Worm (Caenorhabditis elegans) whole organism, late embryonic: ENCODE measurements around the gene F52D2.6.

Experiments used
- C08G9.2 ChIP-seq: sonication (generic microtip); optimal IDR thresholded peaks from 2 replicates; lab custom pipeline; 2016; ENCODE audit warnings: mild to moderate bottlenecking, missing genetic modification characterization, moderate library complexity, missing compliant biosample characterization
- C38D4.7 ChIP-seq: fragments of 200-800 bp; sonication (Bioruptor generic); optimal IDR thresholded peaks from 2 replicates; lab custom pipeline; 2018; ENCODE audit warnings: mild to moderate bottlenecking, missing genetic modification characterization, moderate library complexity, missing compliant biosample characterization
- K02D7.2 ChIP-seq: sonication (generic microtip); optimal IDR thresholded peaks from 2 replicates; lab custom pipeline; 2017; ENCODE audit warnings: mild to moderate bottlenecking, missing genetic modification characterization, missing compliant biosample characterization
- K09A11.1 ChIP-seq: sonication (generic microtip); optimal IDR thresholded peaks from 2 replicates; lab custom pipeline; 2017; ENCODE audit warnings: antibody characterized with exemption, mild to moderate bottlenecking, missing genetic modification characterization, missing compliant biosample characterization; ENCODE audit not compliant: insufficient read depth
- T23F11.4 ChIP-seq: fragments of 200-800 bp; sonication (Bioruptor generic); optimal IDR thresholded peaks from 2 replicates; lab custom pipeline; 2018; ENCODE audit warnings: mild to moderate bottlenecking, missing genetic modification characterization, missing compliant biosample characterization
- Y22D7AL.16 ChIP-seq: sonication (generic microtip); optimal IDR thresholded peaks from 2 replicates; lab custom pipeline; 2016; ENCODE audit warnings: missing genetic modification characterization, missing compliant biosample characterization
- ahr-1 ChIP-seq: sonication (generic microtip); optimal IDR thresholded peaks from 2 replicates; lab custom pipeline; 2016; ENCODE audit warnings: missing genetic modification characterization, missing compliant biosample characterization
- ama-1 ChIP-seq: fragments of 150-350 bp; optimal IDR thresholded peaks from 2 replicates; lab custom pipeline; 2014
- ceh-18 ChIP-seq: sonication (generic microtip); optimal IDR thresholded peaks from 2 replicates; lab custom pipeline; 2016; ENCODE audit warnings: missing genetic modification characterization, missing compliant biosample characterization
- ceh-2 ChIP-seq: sonication (generic microtip); optimal IDR thresholded peaks from 2 replicates; lab custom pipeline; 2016; ENCODE audit warnings: missing genotype, missing genetic modification characterization, missing compliant biosample characterization
- ceh-30 ChIP-seq: fragments of 150-350 bp; optimal IDR thresholded peaks from 2 replicates; lab custom pipeline; 2014; ENCODE audit warnings: missing biosample characterization, missing genetic modification characterization
- ceh-31 ChIP-seq: sonication (generic microtip); optimal IDR thresholded peaks from 2 replicates; lab custom pipeline; 2016; ENCODE audit warnings: missing genetic modification characterization, missing compliant biosample characterization
- ceh-45 ChIP-seq: fragments of 200-800 bp; sonication (Bioruptor generic); IDR thresholded peaks from 2 replicates; pipeline ENCODE4 v1.3.6; 2022; ENCODE audit warnings: missing genetic modification reagents, missing genetic modification characterization, missing compliant biosample characterization
- ceh-48 ChIP-seq: sonication (generic microtip); optimal IDR thresholded peaks from 2 replicates; lab custom pipeline; 2016; ENCODE audit warnings: missing genetic modification characterization, inconsistent platforms, missing compliant biosample characterization
- ceh-6 ChIP-seq: fragments of 200-800 bp; sonication (Bioruptor generic); optimal IDR thresholded peaks from 2 replicates; lab custom pipeline; 2018; ENCODE audit warnings: mild to moderate bottlenecking, missing genetic modification characterization, missing compliant biosample characterization
- ceh-9 ChIP-seq: sonication (generic microtip); optimal IDR thresholded peaks from 2 replicates; lab custom pipeline; 2016; ENCODE audit warnings: mild to moderate bottlenecking, missing genetic modification characterization, inconsistent platforms, missing compliant biosample characterization
- che-1 ChIP-seq: sonication (generic microtip); optimal IDR thresholded peaks from 2 replicates; lab custom pipeline; 2016; ENCODE audit warnings: mild to moderate bottlenecking, missing genetic modification characterization, missing compliant biosample characterization
- dmd-4 ChIP-seq: sonication (generic microtip); optimal IDR thresholded peaks from 2 replicates; lab custom pipeline; 2016; ENCODE audit warnings: borderline replicate concordance, missing genetic modification characterization, missing compliant biosample characterization
- elt-2 ChIP-seq: sonication (generic microtip); optimal IDR thresholded peaks from 2 replicates; lab custom pipeline; 2016; ENCODE audit warnings: missing genetic modification reagents, missing genetic modification characterization, missing compliant biosample characterization
- elt-4 ChIP-seq: sonication (generic microtip); optimal IDR thresholded peaks from 2 replicates; lab custom pipeline; 2016; ENCODE audit warnings: missing genetic modification characterization, missing compliant biosample characterization
- ets-4 ChIP-seq: sonication (generic microtip); optimal IDR thresholded peaks from 2 replicates; lab custom pipeline; 2016; ENCODE audit warnings: missing genetic modification characterization, missing compliant biosample characterization
- eyg-1 ChIP-seq: sonication (generic microtip); optimal IDR thresholded peaks from 2 replicates; lab custom pipeline; 2016; ENCODE audit warnings: missing genotype, missing genetic modification characterization, missing compliant biosample characterization
- fax-1 ChIP-seq: sonication (generic microtip); optimal IDR thresholded peaks from 2 replicates; lab custom pipeline; 2016; ENCODE audit warnings: missing genotype, missing genetic modification characterization, missing compliant biosample characterization
- fkh-10 ChIP-seq: fragments of 150-350 bp; optimal IDR thresholded peaks from 2 replicates; lab custom pipeline; 2014; ENCODE audit warnings: missing biosample characterization, missing genetic modification reagents, missing genetic modification characterization
- fkh-6 ChIP-seq: sonication (generic microtip); optimal IDR thresholded peaks from 2 replicates; lab custom pipeline; 2016; ENCODE audit warnings: missing genetic modification characterization, missing compliant biosample characterization
- gmeb-2 ChIP-seq: sonication (generic microtip); optimal IDR thresholded peaks from 2 replicates; lab custom pipeline; 2016; ENCODE audit warnings: missing genetic modification characterization, inconsistent platforms, missing compliant biosample characterization
- hlh-13 ChIP-seq: fragments of 200-800 bp; sonication (Bioruptor generic); optimal IDR thresholded peaks from 2 replicates; lab custom pipeline; 2018; ENCODE audit warnings: mild to moderate bottlenecking, missing genetic modification characterization, missing compliant biosample characterization
- hlh-30 ChIP-seq: sonication (generic microtip); optimal IDR thresholded peaks from 2 replicates; lab custom pipeline; 2017; ENCODE audit warnings: antibody characterized with exemption, missing genetic modification characterization, missing compliant biosample characterization; ENCODE audit not compliant: insufficient read depth
- madf-2 ChIP-seq: sonication (generic microtip); optimal IDR thresholded peaks from 2 replicates; lab custom pipeline; 2017; ENCODE audit warnings: missing genetic modification characterization, missing compliant biosample characterization
- nfya-1 ChIP-seq: sonication (generic microtip); optimal IDR thresholded peaks from 2 replicates; lab custom pipeline; 2017; ENCODE audit warnings: missing genetic modification characterization, mild to moderate bottlenecking, missing compliant biosample characterization, antibody characterized with exemption, moderate library complexity
- npax-4 ChIP-seq: sonication (generic microtip); optimal IDR thresholded peaks from 2 replicates; lab custom pipeline; 2016; ENCODE audit warnings: missing genetic modification characterization, missing compliant biosample characterization
- pat-9 ChIP-seq: fragments of 200-800 bp; sonication (Bioruptor generic); optimal IDR thresholded peaks from 2 replicates; lab custom pipeline; 2018; ENCODE audit warnings: mild to moderate bottlenecking, missing genetic modification characterization, moderate library complexity, missing compliant biosample characterization
- pax-1 ChIP-seq: fragments of 150-350 bp; optimal IDR thresholded peaks from 2 replicates; lab custom pipeline; 2014; ENCODE audit warnings: missing biosample characterization, missing genetic modification characterization
- pros-1 ChIP-seq: fragments of 150-350 bp; optimal IDR thresholded peaks from 2 replicates; lab custom pipeline; 2014; ENCODE audit warnings: missing biosample characterization, missing genetic modification reagents, missing genetic modification characterization
- ref-2 ChIP-seq: sonication (generic microtip); optimal IDR thresholded peaks from 2 replicates; lab custom pipeline; 2016; ENCODE audit warnings: missing genetic modification characterization, missing compliant biosample characterization
- rnt-1 ChIP-seq: sonication (generic microtip); optimal IDR thresholded peaks from 2 replicates; lab custom pipeline; 2016; ENCODE audit warnings: missing genetic modification characterization, missing compliant biosample characterization
- sox-4 ChIP-seq: sonication (generic microtip); optimal IDR thresholded peaks from 2 replicates; lab custom pipeline; 2017; ENCODE audit warnings: mild to moderate bottlenecking, missing genetic modification characterization, inconsistent platforms, missing compliant biosample characterization
- tbx-2 ChIP-seq: sonication (generic microtip); optimal IDR thresholded peaks from 2 replicates; lab custom pipeline; 2016; ENCODE audit warnings: missing genetic modification characterization, missing compliant biosample characterization
- tbx-7 ChIP-seq: sonication (generic microtip); optimal IDR thresholded peaks from 2 replicates; lab custom pipeline; 2016; ENCODE audit warnings: missing genotype, missing genetic modification characterization, missing compliant biosample characterization
- unc-3 ChIP-seq, 2 experiments: fragments of 200-800 bp in 1 of 2; sonication (Bioruptor generic) in 1 of 2; sonication (generic microtip) in 1 of 2; conservative IDR thresholded peaks in 1 of 2; optimal IDR thresholded peaks in 1 of 2; 2 replicates each; pipeline versions ENCODE4 v1.3.6 to Lab custom; 2016 to 2022; ENCODE audit warnings: missing compliant biosample characterization in 2 of 2, missing genetic modification characterization in 2 of 2, missing genetic modification reagents in 1 of 2
- unc-42 ChIP-seq: sonication (generic microtip); optimal IDR thresholded peaks from 2 replicates; lab custom pipeline; 2016; ENCODE audit warnings: missing genotype, missing genetic modification characterization, missing compliant biosample characterization
- unc-55 ChIP-seq: sonication (generic microtip); optimal IDR thresholded peaks from 2 replicates; lab custom pipeline; 2017; ENCODE audit warnings: missing biosample characterization, missing genetic modification reagents, missing genetic modification characterization
- unc-86 ChIP-seq: sonication (generic microtip); optimal IDR thresholded peaks from 2 replicates; lab custom pipeline; 2016; ENCODE audit warnings: missing genetic modification characterization, missing compliant biosample characterization
- zip-5 ChIP-seq: sonication (generic microtip); optimal IDR thresholded peaks from 2 replicates; lab custom pipeline; 2016; ENCODE audit warnings: missing genetic modification characterization, missing compliant biosample characterization
- ztf-16 ChIP-seq: sonication (generic microtip); optimal IDR thresholded peaks from 2 replicates; lab custom pipeline; 2017; ENCODE audit warnings: missing genetic modification characterization, missing compliant biosample characterization

The F52D2.6 gene

ce11 chrX:2014521-2014920 is 38.7 kb downstream of the F52D2.6 start:
- TF ChIP-seq madf-2 (tag; lab: Kevin White, UChicago): no peak
- TF ChIP-seq pat-9: no peak
- TF ChIP-seq dmd-4: no peak
- TF ChIP-seq sox-4 (tag; lab: Kevin White, UChicago): no peak
- no peak for TF ChIP-seq K02D7.2
- no peak for TF ChIP-seq C08G9.2 (tag; lab: Kevin White, UChicago)
- no peak for TF ChIP-seq unc-3 (GFP tag; conservative IDR thresholded peaks at IDR 0.05; lab: Robert Waterston, UW)
- no peak for TF ChIP-seq unc-3 (tag; optimal IDR thresholded peaks at IDR 0.05; lab: Kevin White, UChicago)
- no peak for TF ChIP-seq nfya-1 (tag; lab: Kevin White, UChicago)
- no peak for TF ChIP-seq tbx-7
- no peak for TF ChIP-seq ama-1
- TF ChIP-seq npax-4 (tag; lab: Kevin White, UChicago): no peak
- no peak for TF ChIP-seq pax-1 (tag; lab: Kevin White, UChicago)
- TF ChIP-seq C38D4.7 (GFP tag; lab: Kevin White, UChicago): no peak
- no peak for TF ChIP-seq T23F11.4 (GFP tag; lab: Kevin White, UChicago)
- TF ChIP-seq hlh-13 (GFP tag; lab: Kevin White, UChicago): no peak
- TF ChIP-seq ceh-48 (tag; lab: Kevin White, UChicago): no peak
- TF ChIP-seq fkh-6 (tag; lab: Kevin White, UChicago): no peak
- TF ChIP-seq fax-1 (tag; lab: Kevin White, UChicago): no peak
- no peak for TF ChIP-seq eyg-1 (tag; lab: Kevin White, UChicago)
- TF ChIP-seq elt-2 (tag; lab: Kevin White, UChicago): no peak

DNA sequence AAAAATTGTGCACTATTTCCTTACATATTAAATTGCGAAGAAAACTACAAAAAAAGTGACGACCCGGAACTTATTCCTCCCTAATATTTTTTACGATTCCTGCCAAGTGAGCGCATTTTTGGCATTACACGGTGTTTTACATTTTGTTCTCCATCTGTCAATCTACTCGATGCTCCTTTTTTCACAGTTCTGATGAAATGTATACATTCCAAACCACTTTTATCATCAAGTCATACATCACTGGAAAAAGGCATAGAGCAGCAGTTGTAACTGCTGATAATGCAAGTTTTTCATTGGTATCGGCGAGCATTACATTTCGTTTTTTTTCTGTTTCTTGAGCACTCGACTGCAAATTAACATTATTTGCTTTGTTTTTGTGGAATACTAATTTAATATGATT is 42.4 kb downstream of the F52D2.6 start:
- TF ChIP-seq ceh-6 (GFP tag; lab: Kevin White, UChicago) (no peak), ceh-18 (tag; lab: Kevin White, UChicago) (no peak), madf-2 (tag; lab: Kevin White, UChicago) (no peak), sox-4 (tag; lab: Kevin White, UChicago) (no peak), ref-2 (tag; lab: Kevin White, UChicago) (no peak), zip-5 (tag; lab: Kevin White, UChicago) (no peak), ceh-2 (tag; lab: Kevin White, UChicago) (no peak), ets-4 (no peak), ceh-45 (GFP tag; lab: Robert Waterston, UW) (no peak), che-1 (tag; lab: Kevin White, UChicago) (no peak), unc-55 (no peak), pros-1 (tag; lab: Kevin White, UChicago) (no peak), Y22D7AL.16 (tag; lab: Kevin White, UChicago) (no peak), hlh-30 (tag; lab: Kevin White, UChicago) (no peak), ztf-16 (tag; lab: Kevin White, UChicago) (no peak), ceh-31 (no peak), unc-3 (GFP tag; conservative IDR thresholded peaks at IDR 0.05; lab: Robert Waterston, UW) (no peak), unc-3 (tag; optimal IDR thresholded peaks at IDR 0.05; lab: Kevin White, UChicago) (no peak), ceh-30 (tag; lab: Kevin White, UChicago) (no peak), unc-86 (no peak)
- TF ChIP-seq, all 69 proteins: peak for 0

ce11 chrX:2018848-2019247 is 43.1 kb downstream of the F52D2.6 start, which contains the start of gene Y102A11A.3:
Gene Y102A11A.3, plus strand, starts transcription at chrX:2019148.
- no peak for TF ChIP-seq K09A11.1 (tag; lab: Kevin White, UChicago)

DNA sequence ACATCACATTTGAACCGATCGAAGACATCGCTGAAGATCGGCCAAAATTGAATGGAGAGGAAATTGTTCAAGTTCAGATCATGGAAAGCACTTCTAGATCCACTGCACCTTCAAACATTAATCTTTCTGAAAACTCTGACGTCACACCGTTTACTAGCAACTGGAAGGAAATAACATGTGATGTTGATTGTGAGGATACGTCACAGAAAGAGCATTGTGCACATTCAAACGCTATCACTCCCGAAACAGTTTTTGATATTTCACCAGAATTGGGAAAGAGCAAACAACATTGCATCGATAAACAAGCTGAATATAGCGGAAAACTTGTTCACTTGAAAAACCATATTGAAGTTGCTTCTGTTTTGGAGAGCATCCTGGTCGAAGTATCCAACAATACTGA is 45.8 kb downstream of the F52D2.6 start:
- TF ChIP-seq unc-42 (tag; lab: Kevin White, UChicago): no peak
- TF ChIP-seq fkh-10 (GFP tag; lab: Kevin White, UChicago): no peak
- TF ChIP-seq tbx-2: no peak
- no peak for TF ChIP-seq ceh-2 (tag; lab: Kevin White, UChicago)
- TF ChIP-seq elt-4: no peak
- no peak for TF ChIP-seq tbx-7
- TF ChIP-seq ceh-9 (tag; lab: Kevin White, UChicago): no peak
- TF ChIP-seq dmd-4: no peak
- TF ChIP-seq ahr-1: no peak
- TF ChIP-seq ztf-16 (tag; lab: Kevin White, UChicago): no peak
- no peak for TF ChIP-seq ref-2 (tag; lab: Kevin White, UChicago)
- TF ChIP-seq gmeb-2 (tag; lab: Kevin White, UChicago): no peak
- no peak for TF ChIP-seq rnt-1 (tag; lab: Kevin White, UChicago)
- TF ChIP-seq ceh-48 (tag; lab: Kevin White, UChicago): no peak
- TF ChIP-seq ceh-30 (tag; lab: Kevin White, UChicago): no peak
- no peak for TF ChIP-seq ceh-18 (tag; lab: Kevin White, UChicago)
